Fruit fly (Drosophila melanogaster) S2 (cell line): ENCODE measurements around the gene awd.
A peak's percentile ranks its signal among the peaks of the same experiment; 100 is the strongest.

Experiments
- CG8478 ChIP-seq: fragments of >200 bp; optimal IDR thresholded peaks from 2 replicates; lab custom pipeline; 2018
- CTCF ChIP-seq, 2 experiments: fragments of >200 bp; optimal IDR thresholded peaks; 2 replicates each; lab custom pipeline; 2018

dm6 chr3R:31743279-31743678 is 2.6 kb downstream of the awd start, which contains the start of gene Tbca:
- TF ChIP-seq CTCF (optimal IDR thresholded peaks at IDR 0.05; lab: Kevin White, UChicago) = peak in 1 of 2 experiments; percentile 2
- TF ChIP-seq CG8478 (lab: Kevin White, UChicago) = no peak
